Worm (Caenorhabditis elegans): ENCODE measurements around the gene C07G1.7.

The C07G1.7 gene

ce11 chrIV:8232428-8232827 lies 20.8 kb upstream of the C07G1.7 start (continued):
- TF ChIP-seq nhr-20 (tag; optimal IDR thresholded peaks at IDR 0.05) (peak; percentile 36), ceh-63 (GFP tag; optimal IDR thresholded peaks at IDR 0.05) (no peak), zag-1 (tag; optimal IDR thresholded peaks at IDR 0.05) (no peak), nhr-85 (tag) (no peak), vab-15 (tag; optimal IDR thresholded peaks at IDR 0.05) (no peak), F16B12.6 (tag; optimal IDR thresholded peaks at IDR 0.05) (no peak), tbx-2 (tag; optimal IDR thresholded peaks at IDR 0.05) (peak; percentile 23), isw-1 (GFP tag; IDR thresholded peaks at IDR 0.05) (no peak), nhr-71 (tag; optimal IDR thresholded peaks at IDR 0.05) (peak; percentile 63), unc-30 (tag; optimal IDR thresholded peaks at IDR 0.05) (no peak), hpl-2 (GFP tag; optimal IDR thresholded peaks at IDR 0.05) (no peak), jun-1 (tag; optimal IDR thresholded peaks at IDR 0.05) (no peak), nhr-28 (tag; optimal IDR thresholded peaks at IDR 0.05) (no peak), pqm-1 (tag; optimal IDR thresholded peaks at IDR 0.05) (no peak), rnt-1 (tag; optimal IDR thresholded peaks at IDR 0.05) (no peak), mab-9 (GFP tag; IDR thresholded peaks at IDR 0.05) (no peak), hlh-4 (tag; optimal IDR thresholded peaks at IDR 0.05) (no peak), blmp-1 (tag; optimal IDR thresholded peaks at IDR 0.05) (peak; percentile 75), skn-1 (tag; optimal IDR thresholded peaks at IDR 0.05) (no peak), pax-3 (tag; optimal IDR thresholded peaks at IDR 0.05) (no peak), nhr-90 (tag; optimal IDR thresholded peaks at IDR 0.05; ENCODE audit: poor library complexity) (no peak), nhr-47 (tag; optimal IDR thresholded peaks at IDR 0.05) (peak; percentile 34), ztf-11 (tag; optimal IDR thresholded peaks at IDR 0.05) (no peak), snpc-4 (tag; optimal IDR thresholded peaks at IDR 0.05) (no peak), tlp-1 (tag; optimal IDR thresholded peaks at IDR 0.05) (no peak), ets-5 (GFP tag; IDR thresholded peaks at IDR 0.05) (no peak), fkh-4 (tag; optimal IDR thresholded peaks at IDR 0.05; ENCODE audit: borderline replicate concordance) (no peak), mef-2 (tag; optimal IDR thresholded peaks at IDR 0.05) (no peak), ceh-8 (GFP tag; optimal IDR thresholded peaks at IDR 0.05) (no peak), nhr-76 (tag; optimal IDR thresholded peaks at IDR 0.05) (no peak), sup-37 (GFP tag; optimal IDR thresholded peaks at IDR 0.05) (no peak)

ce11 chrIV:8229523-8229922 lies 17.9 kb upstream of the C07G1.7 start:
- TF ChIP-seq ztf-4 (tag; optimal IDR thresholded peaks at IDR 0.05) (no peak), unc-30 (tag; optimal IDR thresholded peaks at IDR 0.05) (no peak), nhr-71 (tag; optimal IDR thresholded peaks at IDR 0.05) (peak; percentile 68), tlp-1 (tag; optimal IDR thresholded peaks at IDR 0.05) (no peak), efl-1 (optimal IDR thresholded peaks at IDR 0.05) (peak; percentile 14 to 17), efl-1 (GFP tag; optimal IDR thresholded peaks at IDR 0.05 in 1 of 2) (no peak), nhr-85 (tag) (peak; percentile 85), elt-2 (tag; optimal IDR thresholded peaks at IDR 0.05) (peak; percentile 76), nhr-77 (tag; optimal IDR thresholded peaks at IDR 0.05) (peak; percentile 58), mep-1 (tag; optimal IDR thresholded peaks at IDR 0.05) (no peak), nhr-90 (tag; optimal IDR thresholded peaks at IDR 0.05; ENCODE audit: poor library complexity) (peak; percentile 66), hlh-17 (GFP tag; optimal IDR thresholded peaks at IDR 0.05; ENCODE audit: borderline replicate concordance) (no peak), rnt-1 (tag; optimal IDR thresholded peaks at IDR 0.05) (peak; percentile 27), nhr-20 (tag; optimal IDR thresholded peaks at IDR 0.05) (peak; percentile 87), nhr-19 (GFP tag; conservative IDR thresholded peaks at IDR 0.05) (peak; percentile 24), ceh-90 (tag; optimal IDR thresholded peaks at IDR 0.05) (no peak), fkh-4 (tag; optimal IDR thresholded peaks at IDR 0.05; ENCODE audit: borderline replicate concordance) (no peak), hlh-4 (tag; optimal IDR thresholded peaks at IDR 0.05) (no peak), irx-1 (tag; optimal IDR thresholded peaks at IDR 0.05) (no peak), jun-1 (tag; optimal IDR thresholded peaks at IDR 0.05) (peak; percentile 59), lsy-2 (tag; optimal IDR thresholded peaks at IDR 0.05) (peak in 1 of 2 experiments; percentile 35), ama-1 (optimal IDR thresholded peaks at IDR 0.05) (no peak), nhr-237 (tag; optimal IDR thresholded peaks at IDR 0.05) (no peak), egl-27 (tag; optimal IDR thresholded peaks at IDR 0.05) (peak in 1 of 2 experiments; percentile 15), swsn-7 (tag; optimal IDR thresholded peaks at IDR 0.05) (peak; percentile 51), pag-3 (tag; optimal IDR thresholded peaks at IDR 0.05; ENCODE audit: borderline replicate concordance, insufficient read depth) (no peak), fkh-10 (GFP tag; optimal IDR thresholded peaks at IDR 0.05) (no peak), nhr-76 (tag; optimal IDR thresholded peaks at IDR 0.05) (no peak), blmp-1 (tag; optimal IDR thresholded peaks at IDR 0.05) (no peak), lin-14 (GFP tag; optimal IDR thresholded peaks at IDR 0.05) (peak; percentile 82), sup-37 (GFP tag; optimal IDR thresholded peaks at IDR 0.05) (peak; percentile 11), aha-1 (tag; optimal IDR thresholded peaks at IDR 0.05) (no peak), elt-3 (tag; optimal IDR thresholded peaks at IDR 0.05) (peak in 2 of 6 experiments; percentile 20 to 22), F16B12.6 (tag; optimal IDR thresholded peaks at IDR 0.05) (no peak), pqm-1 (tag; optimal IDR thresholded peaks at IDR 0.05) (no peak)
